Worm (Caenorhabditis elegans) whole organism, early embryonic: ENCODE data around the gene F58E6.6.

Experiments
- F13C5.2 ChIP-seq: sonication (generic microtip); optimal IDR thresholded peaks from 2 replicates; lab custom pipeline; 2017; ENCODE audit warnings: mild to moderate bottlenecking, missing genetic modification characterization, inconsistent platforms, missing compliant biosample characterization
- ama-1 ChIP-seq: fragments of 150-350 bp; optimal IDR thresholded peaks from 2 replicates; lab custom pipeline; 2014
- ceh-13 ChIP-seq: fragments of 200-800 bp; sonication (Bioruptor generic); optimal IDR thresholded peaks from 2 replicates; lab custom pipeline; 2018; ENCODE audit warnings: mild to moderate bottlenecking, missing genetic modification characterization, missing compliant biosample characterization
- ceh-36 ChIP-seq: sonication (generic microtip); optimal IDR thresholded peaks from 2 replicates; lab custom pipeline; 2016; ENCODE audit warnings: missing genetic modification characterization, inconsistent platforms, missing compliant biosample characterization
- flt-1 ChIP-seq: fragments of 200-800 bp; sonication (Bioruptor generic); IDR thresholded peaks from 2 replicates; pipeline ENCODE4 v1.3.6; 2022; ENCODE audit warnings: missing genetic modification characterization, missing compliant biosample characterization
- sea-1 ChIP-seq: fragments of 200-800 bp; sonication (Bioruptor generic); conservative IDR thresholded peaks from 2 replicates; pipeline ENCODE4 v1.3.6; 2022; ENCODE audit warnings: missing genetic modification characterization, missing compliant biosample characterization
- tbx-37 ChIP-seq: fragments of 200-800 bp; sonication (Bioruptor generic); conservative IDR thresholded peaks from 2 replicates; pipeline ENCODE4 v1.3.6; 2022; ENCODE audit warnings: missing genetic modification reagents, missing genetic modification characterization, missing compliant biosample characterization
- tra-4 ChIP-seq: sonication (generic microtip); optimal IDR thresholded peaks from 2 replicates; lab custom pipeline; 2017; ENCODE audit warnings: missing genetic modification characterization, missing compliant biosample characterization

ce11 chrV:9796002-9796401 lies 43.2 kb upstream of the F58E6.6 start:
- TF ChIP-seq tra-4 (tag; lab: Kevin White, UChicago) = no peak
- TF ChIP-seq F13C5.2 (tag; lab: Kevin White, UChicago) = no peak
- no peak for TF ChIP-seq ama-1 (lab: Kevin White, UChicago)
- TF ChIP-seq tbx-37 (GFP tag; lab: Robert Waterston, UW) = no peak
- no peak for TF ChIP-seq ceh-36 (tag; lab: Kevin White, UChicago)
- TF ChIP-seq sea-1 (GFP tag; lab: Robert Waterston, UW) = no peak
- no peak for TF ChIP-seq ceh-13 (GFP tag; lab: Kevin White, UChicago)
- TF ChIP-seq flt-1 = no peak
